Worm (Caenorhabditis elegans) whole organism, L3 larva: Measurements from ENCODE around the gene let-23.

ENCODE experiments used
- R02D3.7 ChIP-seq: fragments of 150-350 bp; optimal IDR thresholded peaks from 2 replicates; lab custom pipeline; 2014; ENCODE audit warnings: missing biosample characterization, missing genetic modification characterization
- ZK546.5 ChIP-seq: sonication (generic microtip); optimal IDR thresholded peaks from 2 replicates; lab custom pipeline; 2017; ENCODE audit warnings: missing biosample characterization, missing genetic modification characterization
- aly-2 ChIP-seq: fragments of 150-350 bp; optimal IDR thresholded peaks from 2 replicates; lab custom pipeline; 2014; ENCODE audit warnings: missing biosample characterization, missing genetic modification characterization
- ama-1 ChIP-seq: fragments of 150-350 bp; optimal IDR thresholded peaks from 2 replicates; lab custom pipeline; 2018
- ceh-16 ChIP-seq: sonication (generic microtip); optimal IDR thresholded peaks from 2 replicates; lab custom pipeline; 2017; ENCODE audit warnings: missing biosample characterization, missing genetic modification characterization
- ceh-28 ChIP-seq: fragments of 150-350 bp; optimal IDR thresholded peaks from 2 replicates; lab custom pipeline; 2014; ENCODE audit warnings: missing biosample characterization, missing genetic modification reagents, missing genetic modification characterization
- ceh-9 ChIP-seq: sonication (generic microtip); optimal IDR thresholded peaks from 2 replicates; lab custom pipeline; 2018; ENCODE audit warnings: missing biosample characterization, missing genetic modification characterization
- daf-12 ChIP-seq: fragments of 150-350 bp; optimal IDR thresholded peaks from 2 replicates; lab custom pipeline; 2014; ENCODE audit warnings: missing biosample characterization, missing genetic modification reagents, missing genetic modification characterization
- egl-27 ChIP-seq: sonication (generic microtip); optimal IDR thresholded peaks from 4 replicates; lab custom pipeline; 2017; ENCODE audit warnings: missing biosample characterization, missing genetic modification reagents, missing genetic modification characterization
- egl-5 ChIP-seq: fragments of 150-350 bp; optimal IDR thresholded peaks from 2 replicates; lab custom pipeline; 2017; ENCODE audit warnings: missing biosample characterization, missing genetic modification reagents, missing genetic modification characterization, inconsistent platforms
- elt-1 ChIP-seq: fragments of 150-350 bp; optimal IDR thresholded peaks from 2 replicates; lab custom pipeline; 2014; ENCODE audit warnings: missing biosample characterization, missing genetic modification characterization
- elt-2 ChIP-seq: sonication (generic microtip); optimal IDR thresholded peaks from 2 replicates; lab custom pipeline; 2016; ENCODE audit warnings: missing genetic modification reagents, mild to moderate bottlenecking, missing genetic modification characterization, missing compliant biosample characterization
- elt-3 ChIP-seq, 3 experiments: fragments of 150-350 bp in 1 of 3; sonication (generic microtip) in 2 of 3; optimal IDR thresholded peaks; 2 replicates in 2 of 3; 4 replicates in 1 of 3; lab custom pipeline; 2014 to 2017; ENCODE audit warnings: missing biosample characterization in 3 of 3, missing genetic modification characterization in 3 of 3
- fkh-10 ChIP-seq: sonication (generic microtip); optimal IDR thresholded peaks from 2 replicates; lab custom pipeline; 2017; ENCODE audit warnings: missing biosample characterization, missing genetic modification reagents, missing genetic modification characterization
- fkh-2 ChIP-seq: fragments of 150-350 bp; optimal IDR thresholded peaks from 2 replicates; lab custom pipeline; 2014; ENCODE audit warnings: missing biosample characterization, missing genetic modification reagents, missing genetic modification characterization
- hmg-11 ChIP-seq: sonication (generic microtip); optimal IDR thresholded peaks from 2 replicates; lab custom pipeline; 2016; ENCODE audit warnings: missing genetic modification characterization, missing compliant biosample characterization
- jun-1 ChIP-seq: fragments of 150-350 bp; optimal IDR thresholded peaks from 2 replicates; lab custom pipeline; 2014; ENCODE audit warnings: missing biosample characterization, missing genetic modification reagents, missing genetic modification characterization
- lin-15B ChIP-seq: fragments of 150-350 bp; optimal IDR thresholded peaks from 2 replicates; lab custom pipeline; 2014; ENCODE audit warnings: missing biosample characterization, missing genetic modification characterization
- lsy-12 ChIP-seq: sonication (generic microtip); optimal IDR thresholded peaks from 2 replicates; lab custom pipeline; 2016; ENCODE audit warnings: mild to moderate bottlenecking, missing genetic modification characterization, missing compliant biosample characterization
- mdl-1 ChIP-seq: fragments of 150-350 bp; optimal IDR thresholded peaks from 2 replicates; lab custom pipeline; 2014; ENCODE audit warnings: missing biosample characterization, missing genetic modification characterization
- mml-1 ChIP-seq: fragments of 150-350 bp; sonication (generic microtip); optimal IDR thresholded peaks from 3 replicates; lab custom pipeline; 2014; ENCODE audit warnings: missing biosample characterization, missing genetic modification characterization
- nfya-1 ChIP-seq: sonication (generic microtip); optimal IDR thresholded peaks from 2 replicates; lab custom pipeline; 2017; ENCODE audit warnings: missing genetic modification characterization, mild to moderate bottlenecking, missing compliant biosample characterization, antibody characterized with exemption, moderate library complexity; ENCODE audit not compliant: insufficient read depth
- nhr-11 ChIP-seq: fragments of 150-350 bp; optimal IDR thresholded peaks from 2 replicates; lab custom pipeline; 2014; ENCODE audit warnings: missing biosample characterization, missing genetic modification characterization
- nhr-12 ChIP-seq: fragments of 150-350 bp; optimal IDR thresholded peaks from 2 replicates; lab custom pipeline; 2014; ENCODE audit warnings: missing biosample characterization, missing genetic modification characterization
- nhr-23 ChIP-seq: fragments of 150-350 bp; optimal IDR thresholded peaks from 2 replicates; lab custom pipeline; 2014; ENCODE audit warnings: missing biosample characterization, missing genetic modification reagents, missing genetic modification characterization
- nhr-237 ChIP-seq: fragments of 150-350 bp; optimal IDR thresholded peaks from 2 replicates; lab custom pipeline; 2014; ENCODE audit warnings: missing biosample characterization, missing genetic modification characterization
- nhr-25 ChIP-seq: sonication (generic microtip); optimal IDR thresholded peaks from 2 replicates; lab custom pipeline; 2017; ENCODE audit warnings: missing biosample characterization, missing genetic modification characterization
- nhr-28 ChIP-seq: fragments of 150-350 bp; optimal IDR thresholded peaks from 2 replicates; lab custom pipeline; 2014; ENCODE audit warnings: missing biosample characterization, missing genetic modification characterization
- nhr-43 ChIP-seq: sonication (generic microtip); optimal IDR thresholded peaks from 2 replicates; lab custom pipeline; 2016; ENCODE audit warnings: mild to moderate bottlenecking, missing genetic modification characterization, missing compliant biosample characterization; ENCODE audit not compliant: poor library complexity, severe bottlenecking
- nhr-76 ChIP-seq: fragments of 150-350 bp; sonication (generic microtip); optimal IDR thresholded peaks from 5 replicates; lab custom pipeline; 2014; ENCODE audit warnings: missing biosample characterization, missing genetic modification characterization
- nhr-77 ChIP-seq: fragments of 150-350 bp; optimal IDR thresholded peaks from 2 replicates; lab custom pipeline; 2014; ENCODE audit warnings: missing biosample characterization, missing genetic modification characterization
- pha-4 ChIP-seq: fragments of 150-350 bp; optimal IDR thresholded peaks from 2 replicates; lab custom pipeline; 2014; ENCODE audit warnings: missing biosample characterization, missing genetic modification reagents, missing genetic modification characterization
- pqm-1 ChIP-seq: fragments of 150-350 bp; optimal IDR thresholded peaks from 2 replicates; lab custom pipeline; 2017; ENCODE audit warnings: missing biosample characterization, missing genetic modification characterization, inconsistent platforms
- sea-2 ChIP-seq: fragments of 150-350 bp; sonication (generic microtip); optimal IDR thresholded peaks from 4 replicates; lab custom pipeline; 2014; ENCODE audit warnings: missing biosample characterization, missing genetic modification reagents, missing genetic modification characterization
- skn-1 ChIP-seq: fragments of 150-350 bp; optimal IDR thresholded peaks from 2 replicates; lab custom pipeline; 2014; ENCODE audit warnings: missing biosample characterization, missing genetic modification characterization
- tbx-2 ChIP-seq: sonication (generic microtip); optimal IDR thresholded peaks from 2 replicates; lab custom pipeline; 2016; ENCODE audit warnings: mild to moderate bottlenecking, missing genetic modification characterization, missing compliant biosample characterization
- unc-39 ChIP-seq: sonication (generic microtip); optimal IDR thresholded peaks from 4 replicates; lab custom pipeline; 2017; ENCODE audit warnings: missing biosample characterization, missing genetic modification characterization
- unc-62 ChIP-seq: fragments of 150-350 bp; sonication (generic microtip); optimal IDR thresholded peaks from 4 replicates; lab custom pipeline; 2014; ENCODE audit warnings: missing biosample characterization, missing genetic modification reagents, missing genetic modification characterization
- zag-1 ChIP-seq: fragments of 150-350 bp; optimal IDR thresholded peaks from 2 replicates; lab custom pipeline; 2014; ENCODE audit warnings: missing biosample characterization, missing genetic modification characterization
- ztf-11 ChIP-seq: fragments of 150-350 bp; optimal IDR thresholded peaks from 2 replicates; lab custom pipeline; 2014; ENCODE audit warnings: missing biosample characterization, missing genetic modification characterization
- ztf-4 ChIP-seq: fragments of 150-350 bp; optimal IDR thresholded peaks from 2 replicates; lab custom pipeline; 2014; ENCODE audit warnings: missing biosample characterization, missing genetic modification characterization

Gene let-23

DNA sequence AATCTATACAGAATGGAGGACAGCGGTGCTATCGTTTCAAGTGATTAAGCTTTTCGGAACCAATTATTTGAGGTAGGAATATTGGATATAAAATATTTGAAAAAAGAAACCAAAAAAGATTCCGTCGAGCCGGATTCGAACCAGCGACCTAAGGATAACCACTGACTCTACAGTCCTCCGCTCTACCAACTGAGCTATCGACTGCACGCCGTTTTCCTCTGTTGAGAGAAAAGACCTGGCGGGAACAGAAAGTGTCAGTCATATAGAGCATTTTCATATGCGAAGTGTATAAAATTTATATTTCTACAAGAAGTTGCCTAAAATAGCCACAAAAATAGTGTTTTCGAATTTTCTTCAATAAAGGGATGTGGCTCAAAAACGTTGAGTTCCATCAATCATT lies 14.4 kb downstream of the let-23 start (continued):
- no peak for TF ChIP-seq mdl-1
- no peak for TF ChIP-seq unc-62
- TF ChIP-seq nhr-12, result no peak
- TF ChIP-seq daf-12 (tag; lab: Kevin White, UChicago), result no peak
- TF ChIP-seq lsy-12, result peak; percentile 58
- no peak for TF ChIP-seq aly-2 (tag; lab: Kevin White, UChicago)
- TF ChIP-seq nhr-43 (tag; lab: Kevin White, UChicago), result peak; percentile 57
- peak; percentile 5 for TF ChIP-seq jun-1 (tag; lab: Kevin White, UChicago)
- no peak for TF ChIP-seq hmg-11
- TF ChIP-seq tbx-2, result no peak
- no peak for TF ChIP-seq nhr-28 (tag; lab: Kevin White, UChicago)
- no peak for TF ChIP-seq skn-1 (tag; lab: Kevin White, UChicago)
- no peak for TF ChIP-seq pha-4 (tag; lab: Kevin White, UChicago)
- no peak for TF ChIP-seq ama-1
- TF ChIP-seq zag-1 (tag; lab: Kevin White, UChicago), result no peak

DNA sequence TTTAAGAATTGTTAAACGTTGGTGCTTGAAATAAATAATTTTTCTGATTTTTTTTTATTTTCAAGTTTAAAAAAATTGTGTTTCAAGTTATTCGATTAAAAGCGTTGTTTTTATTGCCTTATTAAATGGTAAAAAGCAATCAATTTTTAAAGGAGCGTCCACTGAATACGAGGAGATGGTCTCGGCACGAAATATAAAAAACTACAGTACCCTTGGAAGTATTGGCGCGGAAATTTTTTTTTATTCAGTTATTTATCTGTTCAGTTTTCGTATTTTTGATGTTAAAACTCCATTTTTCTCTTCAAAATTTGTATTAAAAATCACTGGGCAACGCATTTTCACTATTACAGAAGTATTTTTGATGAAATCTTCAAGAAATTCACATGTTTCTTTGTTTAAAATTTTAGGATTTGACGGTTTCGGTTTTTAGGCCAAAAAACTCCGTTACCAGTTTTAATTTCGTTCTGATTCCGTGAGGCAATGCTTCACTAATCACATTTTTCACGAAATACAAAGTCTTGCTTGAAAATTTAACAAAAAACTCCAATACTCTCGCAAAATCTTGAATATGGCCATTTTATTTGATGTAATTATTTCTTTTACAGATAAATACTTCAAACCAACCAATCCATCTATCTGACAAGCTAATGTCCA lies 15.9 kb downstream of the let-23 start, which contains the start of gene znfx-1:
Gene znfx-1, plus strand, starts transcription at position 604 of the 654 bp plus-strand sequence.
- TF ChIP-seq ceh-9 (tag; lab: Kevin White, UChicago), result no peak
- no peak for TF ChIP-seq pha-4 (tag; lab: Kevin White, UChicago)
- TF ChIP-seq unc-39 (tag; lab: Kevin White, UChicago), result no peak
- no peak for TF ChIP-seq elt-3 (tag; optimal IDR thresholded peaks at IDR 0.05; lab: Kevin White, UChicago)
- TF ChIP-seq fkh-10 (GFP tag; lab: Kevin White, UChicago), result no peak
- no peak for TF ChIP-seq ztf-11 (tag; lab: Kevin White, UChicago)
- no peak for TF ChIP-seq sea-2 (GFP tag; lab: Kevin White, UChicago)
- TF ChIP-seq fkh-2, result no peak
- no peak for TF ChIP-seq aly-2 (tag; lab: Kevin White, UChicago)
- TF ChIP-seq egl-5 (tag; lab: Kevin White, UChicago), result no peak
- no peak for TF ChIP-seq nhr-77 (tag; lab: Kevin White, UChicago)

DNA sequence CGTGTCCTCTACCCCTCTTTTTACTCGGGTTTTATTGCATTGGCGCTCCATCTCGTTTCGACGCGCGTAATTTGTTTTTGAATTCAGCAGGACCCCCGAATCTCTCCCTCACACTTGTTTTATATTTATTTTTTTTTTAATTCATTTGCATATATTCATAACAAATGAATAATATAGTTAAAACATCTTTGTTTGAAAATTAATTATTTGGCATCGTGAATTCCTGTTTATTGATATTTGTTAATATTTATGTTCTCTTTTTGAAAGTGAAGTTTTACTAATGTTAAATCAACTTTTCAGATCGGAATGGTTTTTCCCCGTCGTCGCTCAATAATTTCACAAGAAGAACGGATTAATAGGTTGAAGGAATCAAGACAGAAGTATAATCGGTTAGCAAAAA lies 25.7 kb downstream of the let-23 start, which contains the start of gene ZK1067.3:
Gene ZK1067.3, plus strand, starts transcription at position 301 of the 400 bp plus-strand sequence.
- no peak for TF ChIP-seq nhr-43 (tag; lab: Kevin White, UChicago)
- no peak for TF ChIP-seq ZK546.5 (tag; lab: Kevin White, UChicago)
- TF ChIP-seq mdl-1, result no peak
- no peak for TF ChIP-seq nhr-76 (tag; lab: Kevin White, UChicago)
- no peak for TF ChIP-seq nfya-1 (tag; lab: Kevin White, UChicago)
- no peak for TF ChIP-seq ceh-9 (tag; lab: Kevin White, UChicago)
- no peak for TF ChIP-seq tbx-2
- TF ChIP-seq nhr-11 (tag; lab: Kevin White, UChicago), result no peak
- no peak for TF ChIP-seq ceh-16
- TF ChIP-seq nhr-25 (tag; lab: Kevin White, UChicago), result no peak
- no peak for TF ChIP-seq R02D3.7 (tag; lab: Kevin White, UChicago)
- no peak for TF ChIP-seq mml-1 (tag; lab: Kevin White, UChicago)
- no peak for TF ChIP-seq unc-39 (tag; lab: Kevin White, UChicago)
- no peak for TF ChIP-seq nhr-237 (tag; lab: Kevin White, UChicago)

DNA sequence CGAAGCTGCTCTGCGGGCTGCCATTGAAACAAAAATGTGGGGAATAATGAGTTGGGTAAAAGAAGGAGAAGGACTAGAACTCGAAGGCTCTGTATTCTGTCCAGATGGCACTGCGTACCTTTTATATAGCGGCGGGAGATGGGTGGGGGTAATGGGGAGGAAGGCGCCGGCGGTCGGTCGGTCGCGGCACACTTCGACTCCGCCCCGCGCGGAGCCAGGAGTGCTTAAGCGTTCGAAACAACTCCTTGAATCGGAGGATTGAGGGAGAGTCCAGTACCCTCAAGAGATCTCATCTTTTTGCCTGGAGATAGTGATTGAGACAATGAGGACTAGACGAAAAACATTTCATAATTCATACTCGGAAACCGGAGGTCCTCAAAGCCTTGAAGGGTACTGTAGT lies 29.8 kb downstream of the let-23 start, which contains the start of gene abu-14:
Gene abu-14, minus strand, starts transcription at position 81 of the 400 bp plus-strand sequence.
- TF ChIP-seq lin-15B (tag; lab: Kevin White, UChicago) (no peak), mdl-1 (no peak)

DNA sequence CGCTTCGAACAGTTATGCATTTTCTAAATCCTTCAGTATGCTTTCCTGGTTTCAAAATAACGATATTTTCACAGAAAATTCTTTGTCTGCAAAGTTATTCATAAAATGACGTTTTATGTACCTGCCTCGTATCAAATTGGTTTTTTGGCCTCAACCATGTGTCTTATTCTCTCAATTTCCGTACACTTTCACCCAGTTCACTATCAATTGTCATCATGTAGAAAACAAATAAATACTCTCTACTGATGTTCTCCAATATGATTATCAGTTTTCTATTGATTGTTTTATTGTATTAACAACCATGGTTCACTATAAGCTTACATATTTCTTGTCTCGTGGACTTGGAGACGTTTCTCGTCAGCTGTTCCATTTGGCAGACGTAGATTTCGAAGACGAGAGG lies 33.9 kb downstream of the let-23 start, which contains the start of gene gst-13:
Gene gst-13, plus strand, starts transcription at position 218 of the 400 bp plus-strand sequence.
- TF ChIP-seq nhr-76 (tag; lab: Kevin White, UChicago) (no peak), jun-1 (tag; lab: Kevin White, UChicago) (no peak), nhr-237 (tag; lab: Kevin White, UChicago) (no peak), elt-1 (tag; lab: Kevin White, UChicago) (no peak), egl-27 (tag; lab: Kevin White, UChicago) (no peak), nhr-12 (no peak), elt-2 (peak; percentile 86), pqm-1 (tag; lab: Kevin White, UChicago) (peak; percentile 96), fkh-10 (GFP tag; lab: Kevin White, UChicago) (no peak), hmg-11 (no peak), ztf-4 (no peak), lsy-12 (no peak), tbx-2 (no peak), ZK546.5 (tag; lab: Kevin White, UChicago) (no peak), nfya-1 (tag; lab: Kevin White, UChicago) (no peak), ama-1 (no peak), unc-62 (no peak), skn-1 (tag; lab: Kevin White, UChicago) (peak; percentile 82), pha-4 (tag; lab: Kevin White, UChicago) (peak; percentile 64), nhr-23 (tag; lab: Kevin White, UChicago) (no peak), lin-15B (tag; lab: Kevin White, UChicago) (no peak), unc-39 (tag; lab: Kevin White, UChicago) (no peak), nhr-11 (tag; lab: Kevin White, UChicago) (no peak), mml-1 (tag; lab: Kevin White, UChicago) (no peak), nhr-25 (tag; lab: Kevin White, UChicago) (no peak), ztf-11 (tag; lab: Kevin White, UChicago) (no peak), ceh-28 (tag; lab: Kevin White, UChicago) (peak; percentile 1)
